Fruit fly (Drosophila melanogaster): ENCODE measurements around the gene CG2116.

CG2116 gene

DNA sequence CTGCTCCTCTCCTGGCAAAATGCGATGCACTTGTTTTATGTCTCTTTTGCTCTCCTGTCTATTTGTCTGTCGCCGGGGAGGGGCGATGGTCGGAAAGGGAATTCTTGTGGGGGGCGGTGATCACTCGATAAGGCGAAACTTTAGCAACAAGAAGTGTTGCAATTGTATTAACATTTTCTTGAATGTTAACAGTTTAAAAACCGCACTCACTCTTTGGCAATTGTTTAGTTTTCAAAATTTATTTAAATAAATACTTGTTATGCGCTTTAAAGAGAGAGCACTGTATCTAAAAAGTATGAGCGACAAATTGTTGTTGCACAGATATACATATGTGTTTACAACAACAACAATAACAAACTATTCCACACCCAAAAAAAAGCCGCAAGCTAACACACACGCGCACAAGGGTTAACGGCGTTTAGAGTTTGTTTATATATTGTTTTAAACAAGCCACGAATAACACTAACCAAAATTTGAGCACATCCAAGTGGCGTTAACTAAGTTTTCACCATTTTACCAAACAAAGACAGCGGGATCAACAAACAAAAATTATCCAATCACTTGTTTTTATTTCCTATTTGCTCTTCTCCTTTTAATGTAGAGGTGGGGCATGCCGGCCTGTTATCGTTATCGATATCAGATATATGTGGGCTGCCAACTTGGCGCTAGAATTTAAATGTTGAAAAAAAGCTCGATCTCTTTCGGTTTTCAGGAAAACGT is 28.0 kb upstream of the CG2116 start, which contains the start of gene CG2258 (continued):
- TF ChIP-seq crol (GFP tag; IDR thresholded peaks at IDR 0.05) (peak; percentile 53), CG6683 (GFP tag; optimal IDR thresholded peaks at IDR 0.05) (peak; percentile 60), CG31224 (GFP tag; IDR thresholded peaks at IDR 0.05) (peak; percentile 73), jing (GFP tag; optimal IDR thresholded peaks at IDR 0.05) (peak; percentile 68), CG15601 (tag; optimal IDR thresholded peaks at IDR 0.05) (peak; percentile 77), CG18764 (GFP tag; optimal IDR thresholded peaks at IDR 0.05) (peak; percentile 58), CG13123 (GFP tag; optimal IDR thresholded peaks at IDR 0.05) (peak; percentile 35), CG10274 (GFP tag; optimal IDR thresholded peaks at IDR 0.05) (peak; percentile 58), row (GFP tag; IDR thresholded peaks at IDR 0.05) (peak; percentile 93), yki (optimal IDR thresholded peaks at IDR 0.05) (no peak), CTCF (GFP tag; optimal IDR thresholded peaks at IDR 0.05) (peak; percentile 7), CG6175 (GFP tag; IDR thresholded peaks at IDR 0.05) (peak; percentile 74; the same call in 1 of the 3 replicates), CG9727 (GFP tag; optimal IDR thresholded peaks at IDR 0.05) (peak; percentile 67), CG1603 (tag; optimal IDR thresholded peaks at IDR 0.05) (peak; percentile 91), Fer3 (tag; optimal IDR thresholded peaks at IDR 0.05) (peak; percentile 91), CG4424 (GFP tag; optimal IDR thresholded peaks at IDR 0.05) (peak; percentile 87), CG14014 (GFP tag; IDR thresholded peaks at IDR 0.05) (peak; percentile 88), NfI (GFP tag; optimal IDR thresholded peaks at IDR 0.05) (peak; percentile 84), gsb (GFP tag; IDR thresholded peaks at IDR 0.05) (peak; percentile 74), CG8388 (GFP tag; optimal IDR thresholded peaks at IDR 0.05) (peak; percentile 87), CG12236 (GFP tag; optimal IDR thresholded peaks at IDR 0.05) (peak; percentile 15), CG1233 (GFP tag; optimal IDR thresholded peaks at IDR 0.05) (peak; percentile 82), toy (GFP tag; IDR thresholded peaks at IDR 0.05) (peak; percentile 73), cg (GFP tag; optimal IDR thresholded peaks at IDR 0.05) (peak; percentile 59), Kr (GFP tag; optimal IDR thresholded peaks at IDR 0.05) (no peak), CrebB (tag; optimal IDR thresholded peaks at IDR 0.05) (peak; percentile 74), CG10654 (GFP tag; optimal IDR thresholded peaks at IDR 0.05) (peak; percentile 80), en (GFP tag; optimal IDR thresholded peaks at IDR 0.05) (no peak), dimm (GFP tag; IDR thresholded peaks at IDR 0.05) (peak; percentile 73), unc-4 (GFP tag; IDR thresholded peaks at IDR 0.05; ENCODE audit: partially characterized antibody) (peak; percentile 36; the same call in 1 of the 2 replicates), Dfd (GFP tag; optimal IDR thresholded peaks at IDR 0.05) (no peak), Gsc (GFP tag; IDR thresholded peaks at IDR 0.05) (peak; percentile 61), CG2875 (GFP tag; optimal IDR thresholded peaks at IDR 0.05) (peak; percentile 84), Mad (GFP tag; optimal IDR thresholded peaks at IDR 0.05) (peak; percentile 49), CG43689 (GFP tag; IDR thresholded peaks at IDR 0.05) (peak; percentile 64), dmrt11E (tag; optimal IDR thresholded peaks at IDR 0.05) (peak; percentile 50), CG11456 (GFP tag; IDR thresholded peaks at IDR 0.05) (peak; percentile 86), CG1832 (GFP tag; optimal IDR thresholded peaks at IDR 0.05) (no peak), CG31365 (tag; optimal IDR thresholded peaks at IDR 0.05) (peak; percentile 53), CG12219 (GFP tag; optimal IDR thresholded peaks at IDR 0.05) (peak; percentile 86), gce (GFP tag; IDR thresholded peaks at IDR 0.05) (peak; percentile 79), CG1647 (GFP tag; optimal IDR thresholded peaks at IDR 0.05) (peak; percentile 77), Bdp1 (GFP tag; optimal IDR thresholded peaks at IDR 0.05) (peak; percentile 45), cato (GFP tag; optimal IDR thresholded peaks at IDR 0.05; ENCODE audit: borderline replicate concordance) (peak; percentile 62), chinmo (GFP tag; IDR thresholded peaks at IDR 0.05; ENCODE audit: partially characterized antibody) (0 out of 4 replicates have a peak, but pooled peaks have one; percentile 29), Oli (tag; optimal IDR thresholded peaks at IDR 0.05) (peak; percentile 88), dm (GFP tag; optimal IDR thresholded peaks at IDR 0.05) (peak; percentile 50), scrt (GFP tag; optimal IDR thresholded peaks at IDR 0.05) (peak; percentile 77), CG8089 (GFP tag; optimal IDR thresholded peaks at IDR 0.05) (peak; percentile 46), slou (GFP tag; optimal IDR thresholded peaks at IDR 0.05) (peak; percentile 52)
